Worm (Caenorhabditis elegans): ENCODE data around the gene C05D11.1.

ce11 chrIII:6436308-6436707, at the start of gene C05D11.1:
- TF ChIP-seq ceh-13 (GFP tag; optimal IDR thresholded peaks at IDR 0.05), result no peak
- TF ChIP-seq F13C5.2 (tag; optimal IDR thresholded peaks at IDR 0.05), result no peak
- no peak for TF ChIP-seq pes-1 (GFP tag; IDR thresholded peaks at IDR 0.05)
- no peak for TF ChIP-seq hmg-4 (GFP tag; optimal IDR thresholded peaks at IDR 0.05)
- no peak for TF ChIP-seq sea-1 (GFP tag; conservative IDR thresholded peaks at IDR 0.05)
- no peak for TF ChIP-seq tra-4 (tag; optimal IDR thresholded peaks at IDR 0.05)
- no peak for TF ChIP-seq ceh-36 (tag; optimal IDR thresholded peaks at IDR 0.05)
- TF ChIP-seq ama-1 (optimal IDR thresholded peaks at IDR 0.05), result no peak
- TF ChIP-seq tbx-11 (GFP tag; IDR thresholded peaks at IDR 0.05), result no peak
- TF ChIP-seq scrt-1 (GFP tag; IDR thresholded peaks at IDR 0.05), result no peak
- no peak for TF ChIP-seq hnd-1 (tag; optimal IDR thresholded peaks at IDR 0.05)
- no peak for TF ChIP-seq hmbx-1 (tag; optimal IDR thresholded peaks at IDR 0.05)
- no peak for TF ChIP-seq flt-1 (GFP tag; IDR thresholded peaks at IDR 0.05)
